Worm (Caenorhabditis elegans): ENCODE results near the gene shk-1.

DNA sequence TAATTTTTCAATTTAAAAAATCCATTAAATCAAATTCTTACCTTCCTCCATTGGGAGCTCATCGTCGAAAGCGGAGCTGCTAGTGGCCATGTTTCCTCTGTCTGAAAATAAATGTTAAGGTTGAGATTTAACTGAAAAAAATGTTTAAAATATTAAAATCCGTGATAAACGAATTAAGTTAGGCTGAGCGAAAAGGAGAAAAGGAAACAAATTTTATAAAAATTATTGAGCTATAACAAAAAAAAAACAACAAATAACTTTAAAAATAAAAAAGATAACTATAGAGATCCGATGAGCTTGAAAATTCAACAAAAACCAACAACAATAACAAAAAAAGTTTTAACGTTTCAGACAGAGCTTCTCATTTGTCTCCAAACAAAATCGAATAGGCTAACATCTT, 15.2 kb upstream of the shk-1 start, which contains the start of gene pno-1:
- no peak for TF ChIP-seq tbx-37 (GFP tag; conservative IDR thresholded peaks at IDR 0.05)
- TF ChIP-seq F13C5.2 (tag; optimal IDR thresholded peaks at IDR 0.05) = no peak
- TF ChIP-seq ceh-36 (tag; optimal IDR thresholded peaks at IDR 0.05) = no peak
- no peak for TF ChIP-seq ama-1 (optimal IDR thresholded peaks at IDR 0.05)
- TF ChIP-seq scrt-1 (GFP tag; IDR thresholded peaks at IDR 0.05) = no peak
- TF ChIP-seq pes-1 (GFP tag; IDR thresholded peaks at IDR 0.05) = no peak
- TF ChIP-seq B0310.2 (tag; optimal IDR thresholded peaks at IDR 0.05) = no peak
- no peak for TF ChIP-seq tbx-11 (GFP tag; IDR thresholded peaks at IDR 0.05)
- TF ChIP-seq tra-4 (tag; optimal IDR thresholded peaks at IDR 0.05) = no peak

All from whole organism, early embryonic.